Worm (Caenorhabditis elegans): ENCODE data around the gene kin-19.

kin-19 gene

ce11 chrIII:4098107-4098620, 11.7 kb upstream of the kin-19 start, which contains the start of gene rei-1:
TSS of gene rei-1 (minus strand) at chrIII:4098190.
- no peak for TF ChIP-seq unc-62 (GFP tag; optimal IDR thresholded peaks at IDR 0.05)

- no peak for TF ChIP-seq unc-62 (GFP tag; optimal IDR thresholded peaks at IDR 0.05)
Observed at ce11 chrIII:4096370-4096842, 10.0 kb upstream of the kin-19 start.

DNA sequence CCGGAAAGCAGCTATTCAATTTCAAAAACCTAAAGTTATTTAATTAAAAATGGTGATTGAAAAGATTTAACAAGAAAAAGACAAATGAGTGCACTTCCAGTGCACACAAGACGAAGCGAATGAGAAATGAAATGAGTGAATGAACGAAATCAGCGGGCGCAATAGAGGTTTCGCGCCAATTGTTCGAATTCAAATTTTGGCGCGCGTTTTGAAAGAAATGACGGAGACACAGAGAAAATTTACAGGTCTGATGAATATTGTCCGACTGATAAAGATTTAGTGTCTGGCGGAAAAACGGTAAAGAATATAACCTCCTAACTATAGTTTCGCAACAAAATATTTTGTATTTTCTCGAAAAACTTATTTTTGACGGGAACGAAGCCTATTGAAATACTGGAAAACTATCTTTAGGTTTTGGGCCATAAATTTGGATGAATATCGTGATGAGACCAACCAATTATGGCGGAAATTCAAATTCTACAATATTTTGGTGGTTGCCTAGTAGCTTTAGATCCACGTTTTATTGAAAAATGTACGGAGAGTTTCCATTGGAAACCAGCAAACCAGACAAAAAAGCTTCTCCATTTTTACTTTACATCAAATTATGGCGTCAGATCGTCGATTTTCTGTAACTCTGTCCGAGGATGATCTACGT, 9.1 kb upstream of the kin-19 start, which contains the start of gene C03C10.7:
TSS of gene C03C10.7 (plus strand) at position 605 of the 655 bp plus-strand sequence.
- no peak for TF ChIP-seq unc-62 (GFP tag; optimal IDR thresholded peaks at IDR 0.05)

ce11 chrIII:4094681-4095080, 8.2 kb upstream of the kin-19 start, which contains the start of gene rnr-2:
TSS of gene rnr-2 (minus strand) at chrIII:4094921.
- TF ChIP-seq unc-62 (GFP tag; optimal IDR thresholded peaks at IDR 0.05): no peak

- TF ChIP-seq unc-62 (GFP tag; optimal IDR thresholded peaks at IDR 0.05): no peak
Observed at ce11 chrIII:4092962-4093361, 6.5 kb upstream of the kin-19 start.

DNA sequence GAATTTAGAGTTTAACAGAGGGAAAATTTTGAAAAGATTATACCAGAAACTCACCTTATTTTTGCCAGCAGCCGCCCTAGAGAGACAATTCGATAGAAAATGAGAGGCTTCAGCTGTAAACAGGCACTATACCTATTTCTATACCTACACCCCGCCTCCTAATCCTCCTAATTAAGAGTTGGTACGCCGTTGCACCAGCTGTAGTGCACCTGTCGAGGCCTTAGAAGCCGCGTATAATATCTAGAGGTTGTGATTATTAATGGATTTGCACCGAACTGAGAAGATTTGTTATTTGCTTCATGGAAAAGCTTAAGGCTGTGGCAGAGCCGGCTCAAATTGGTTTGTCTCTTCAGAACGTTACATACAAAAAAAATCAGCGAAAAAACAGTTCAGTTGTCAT, 5.6 kb upstream of the kin-19 start, which contains the start of gene C03C10.5:
TSS of gene C03C10.5 (minus strand) at position 101 of the 400 bp plus-strand sequence.
- no peak for TF ChIP-seq unc-62 (GFP tag; optimal IDR thresholded peaks at IDR 0.05)

DNA sequence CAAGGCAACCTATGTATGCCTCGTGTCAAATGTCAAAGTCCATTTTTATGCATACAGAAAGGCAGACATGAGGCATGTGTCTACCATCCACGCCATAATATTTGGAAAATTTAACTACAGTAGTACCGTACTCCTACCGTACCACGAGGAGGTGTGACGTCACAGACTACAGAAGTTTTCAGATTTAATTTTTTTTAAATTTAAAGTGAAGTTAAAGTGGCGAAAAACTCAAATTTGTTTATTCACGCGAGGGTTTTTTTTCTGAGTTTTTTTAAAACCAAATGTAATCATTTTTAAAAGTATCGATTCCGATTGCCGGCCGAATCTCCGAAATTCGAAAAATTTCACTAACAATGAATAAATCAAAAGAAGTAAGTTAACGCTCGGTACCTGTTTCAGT, 4.3 kb upstream of the kin-19 start, which contains the start of gene C03C10.2:
TSS of gene C03C10.2 (plus strand) at position 301 of the 400 bp plus-strand sequence.
- no peak for TF ChIP-seq unc-62 (GFP tag; optimal IDR thresholded peaks at IDR 0.05)

- no peak for TF ChIP-seq unc-62 (GFP tag; optimal IDR thresholded peaks at IDR 0.05)
Observed at ce11 chrIII:4088338-4088918, 2.0 kb upstream of the kin-19 start.

ce11 chrIII:4087565-4087964, 1.1 kb upstream of the kin-19 start:
- no peak for TF ChIP-seq unc-62 (GFP tag; optimal IDR thresholded peaks at IDR 0.05)

DNA sequence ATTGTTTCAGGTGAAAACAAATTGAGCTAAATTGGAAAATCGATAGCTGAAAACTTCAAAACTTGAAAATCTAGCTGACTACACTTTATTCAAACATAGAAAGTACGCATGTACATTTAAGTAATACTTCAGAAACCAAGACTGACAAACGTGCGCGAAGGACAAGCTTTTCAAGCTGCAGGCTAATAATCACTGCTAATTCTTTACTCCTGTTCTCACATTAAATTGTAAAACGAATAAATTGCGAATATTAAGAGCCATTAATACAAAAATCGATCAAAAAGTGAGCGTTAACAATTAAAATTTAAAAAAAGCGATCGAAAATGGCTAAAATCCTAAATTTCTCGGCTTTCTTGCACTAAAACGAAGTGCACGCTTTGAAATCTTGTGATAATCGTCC, 628 bp upstream of the kin-19 start:
- TF ChIP-seq unc-62 (GFP tag; optimal IDR thresholded peaks at IDR 0.05): no peak

DNA sequence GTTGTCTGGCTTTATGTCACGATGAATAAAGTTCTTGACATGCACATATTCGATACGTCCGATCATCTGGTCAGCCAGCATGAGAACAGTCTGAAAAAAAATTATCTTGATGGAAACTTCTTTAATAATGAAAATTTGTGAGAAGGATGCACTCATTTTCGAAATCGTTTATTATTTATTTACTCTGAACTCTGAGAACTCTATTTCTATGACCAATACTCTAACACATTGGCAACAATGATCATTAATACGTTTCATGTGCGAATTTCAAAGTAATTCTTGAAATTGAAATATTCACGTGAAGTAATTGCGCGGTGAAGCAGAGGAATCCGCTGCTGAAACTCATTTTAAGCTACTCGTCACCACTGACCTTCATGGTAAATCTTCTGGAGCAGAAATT, 779 bp downstream of the kin-19 start:
- no peak for TF ChIP-seq unc-62 (GFP tag; optimal IDR thresholded peaks at IDR 0.05)

DNA sequence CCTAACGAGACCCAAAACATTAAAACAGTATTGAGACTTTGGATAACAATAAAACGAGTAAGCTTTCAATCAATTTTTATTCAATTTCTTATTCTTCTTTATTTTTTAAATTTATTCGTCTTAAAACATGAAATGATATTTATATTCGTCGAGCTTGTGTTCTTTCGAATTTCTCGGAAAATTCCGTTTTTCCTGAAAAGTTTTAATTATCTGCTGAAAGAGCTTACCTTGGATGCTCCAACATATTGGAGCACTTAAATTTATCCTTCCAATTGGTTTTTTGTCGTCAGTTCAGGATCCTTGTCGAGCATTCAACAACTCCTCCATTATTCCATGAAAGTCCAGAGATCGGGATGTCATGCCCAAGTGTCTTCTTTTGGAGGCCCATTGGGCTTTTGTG, 3.0 kb downstream of the kin-19 start:
- no peak for TF ChIP-seq unc-62 (GFP tag; optimal IDR thresholded peaks at IDR 0.05)

DNA sequence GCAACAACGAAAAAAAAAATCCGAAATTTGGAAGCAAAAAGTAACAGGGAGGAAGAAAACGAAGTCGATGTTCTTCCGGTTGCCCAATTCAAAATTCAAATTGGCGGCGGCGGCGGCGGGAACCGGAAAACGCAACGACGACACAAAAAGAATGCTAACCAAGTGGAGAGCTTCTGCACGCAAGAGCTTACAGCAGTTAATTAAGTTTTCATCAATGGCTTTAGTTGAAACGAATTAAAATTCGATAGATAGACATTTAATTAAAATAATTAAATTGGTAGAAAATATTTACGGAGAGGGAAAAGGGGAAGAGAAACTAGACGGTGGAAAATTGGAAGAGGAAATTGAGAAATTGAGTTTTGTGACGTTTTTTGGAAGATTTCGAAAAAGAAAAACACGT, 16.2 kb downstream of the kin-19 start:
- no peak for TF ChIP-seq unc-62 (GFP tag; optimal IDR thresholded peaks at IDR 0.05)

- no peak for TF ChIP-seq unc-62 (GFP tag; optimal IDR thresholded peaks at IDR 0.05)
Observed at ce11 chrIII:4068120-4068519, 18.3 kb downstream of the kin-19 start.

DNA sequence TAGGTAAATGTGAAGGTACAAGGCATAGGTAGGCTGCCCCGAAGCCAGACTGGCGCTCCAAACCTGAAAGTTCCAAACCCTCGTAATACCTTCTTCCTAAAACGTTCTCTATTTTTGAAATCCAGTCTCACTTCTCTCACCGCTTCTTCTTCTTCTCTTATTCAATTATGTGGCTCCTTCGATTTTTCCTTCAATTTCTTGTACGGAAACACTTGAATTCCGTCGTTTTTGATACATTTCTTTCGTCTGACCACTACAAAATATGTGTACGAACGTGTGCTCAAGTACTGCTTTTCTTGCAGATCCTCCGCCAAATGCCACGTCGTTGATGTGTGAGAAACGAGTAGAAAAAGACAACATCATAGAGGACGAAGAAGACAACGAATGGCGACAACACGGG, 20.1 kb downstream of the kin-19 start, which contains the start of gene unc-79:
TSS of gene unc-79 (plus strand) at position 301 of the 400 bp plus-strand sequence.
- TF ChIP-seq unc-62 (GFP tag; optimal IDR thresholded peaks at IDR 0.05): no peak

ce11 chrIII:4063724-4064123, 22.7 kb downstream of the kin-19 start:
- no peak for TF ChIP-seq unc-62 (GFP tag; optimal IDR thresholded peaks at IDR 0.05)

- no peak for TF ChIP-seq unc-62 (GFP tag; optimal IDR thresholded peaks at IDR 0.05)
Observed at ce11 chrIII:4060019-4060418, 26.4 kb downstream of the kin-19 start, which contains the start of gene his-70. TSS of gene his-70 (minus strand) at chrIII:4060119.

Data from whole organism, dauer.